Worm (Caenorhabditis elegans) whole organism, L1 larva: ENCODE results near the gene oig-8.

Source experiments
- ama-1 ChIP-seq: fragments of 150-350 bp; optimal IDR thresholded peaks from 2 replicates; lab custom pipeline; 2014
- ceh-82 ChIP-seq, 3 experiments: fragments of 150-350 bp in 1 of 3; sonication (generic microtip) in 2 of 3; optimal IDR thresholded peaks; 2 replicates each; lab custom pipeline; 2014 to 2017; ENCODE audit warnings: missing biosample characterization in 3 of 3, missing genetic modification characterization in 3 of 3
- fkh-10 ChIP-seq: sonication (generic microtip); optimal IDR thresholded peaks from 2 replicates; lab custom pipeline; 2017; ENCODE audit warnings: missing biosample characterization, missing genetic modification reagents, missing genetic modification characterization
- lin-13 ChIP-seq: fragments of 150-350 bp; optimal IDR thresholded peaks from 2 replicates; lab custom pipeline; 2014; ENCODE audit warnings: missing biosample characterization, missing genetic modification reagents, missing genetic modification characterization
- swsn-7 ChIP-seq: sonication (generic microtip); optimal IDR thresholded peaks from 2 replicates; lab custom pipeline; 2016; ENCODE audit warnings: missing genetic modification characterization, missing compliant biosample characterization
- unc-130 ChIP-seq: fragments of 150-350 bp; optimal IDR thresholded peaks from 2 replicates; lab custom pipeline; 2017; ENCODE audit warnings: missing biosample characterization, missing genetic modification characterization, inconsistent platforms
- unc-62 ChIP-seq: fragments of 150-350 bp; optimal IDR thresholded peaks from 2 replicates; lab custom pipeline; 2014; ENCODE audit warnings: missing biosample characterization, missing genetic modification reagents, missing genetic modification characterization

DNA sequence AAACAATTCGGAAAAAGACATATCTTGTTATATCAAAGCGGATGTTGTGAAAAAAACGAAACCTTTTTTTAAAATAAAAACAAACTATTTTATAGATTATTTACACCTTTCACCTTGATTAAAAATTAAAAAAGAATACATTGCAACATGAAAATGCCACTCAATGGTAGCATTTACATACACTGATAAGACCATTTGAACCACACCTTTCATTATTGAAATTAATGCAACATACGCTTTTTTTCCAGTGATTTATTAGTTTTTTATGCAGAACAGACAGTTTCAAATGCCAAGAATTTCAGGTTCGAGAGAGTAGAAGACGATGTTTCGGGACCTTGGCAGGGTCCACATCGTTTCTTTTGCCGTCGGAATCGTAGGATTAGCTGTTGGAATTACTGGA lies 17.7 kb upstream of the oig-8 start, which contains the start of gene T19D12.1:
- TF ChIP-seq unc-62 (no peak), swsn-7 (tag; lab: Kevin White, UChicago) (no peak), ama-1 (lab: Kevin White, UChicago) (no peak), lin-13 (no peak), fkh-10 (GFP tag; lab: Kevin White, UChicago) (no peak), ceh-82 (tag; optimal IDR thresholded peaks at IDR 0.05; lab: Kevin White, UChicago) (no peak), unc-130 (tag; lab: Kevin White, UChicago) (no peak)
